Worm (Caenorhabditis elegans) whole organism, L2 larva: ENCODE measurements around the gene srh-142.
A peak's percentile ranks its signal among the peaks of the same experiment; 100 is the strongest.

Experiments used
- F13H6.1 ChIP-seq: sonication (generic microtip); optimal IDR thresholded peaks from 2 replicates; lab custom pipeline; 2016; ENCODE audit warnings: missing genetic modification characterization, missing compliant biosample characterization
- R02D3.7 ChIP-seq: fragments of 150-350 bp; optimal IDR thresholded peaks from 2 replicates; lab custom pipeline; 2014; ENCODE audit warnings: missing biosample characterization, missing genetic modification characterization
- ZK546.5 ChIP-seq: sonication (generic microtip); optimal IDR thresholded peaks from 2 replicates; lab custom pipeline; 2017; ENCODE audit warnings: missing biosample characterization, missing genetic modification characterization
- alr-1 ChIP-seq: fragments of 150-350 bp; optimal IDR thresholded peaks from 2 replicates; lab custom pipeline; 2014; ENCODE audit warnings: missing biosample characterization, missing genetic modification characterization
- blmp-1 ChIP-seq: sonication (generic microtip); optimal IDR thresholded peaks from 2 replicates; lab custom pipeline; 2017; ENCODE audit warnings: missing genetic modification characterization, mild to moderate bottlenecking, missing compliant biosample characterization, antibody characterized with exemption, moderate library complexity; ENCODE audit not compliant: insufficient read depth
- ceh-82 ChIP-seq: fragments of 150-350 bp; optimal IDR thresholded peaks from 2 replicates; lab custom pipeline; 2014; ENCODE audit warnings: missing biosample characterization, missing genetic modification characterization
- crh-2 ChIP-seq: sonication (generic microtip); optimal IDR thresholded peaks from 2 replicates; lab custom pipeline; 2017; ENCODE audit warnings: missing biosample characterization, missing genetic modification characterization
- dmd-4 ChIP-seq: sonication (generic microtip); optimal IDR thresholded peaks from 2 replicates; lab custom pipeline; 2017; ENCODE audit warnings: missing biosample characterization, missing genetic modification characterization
- egl-27 ChIP-seq: sonication (generic microtip); optimal IDR thresholded peaks from 3 replicates; lab custom pipeline; 2017; ENCODE audit warnings: missing biosample characterization, missing genetic modification reagents, missing genetic modification characterization
- elt-1 ChIP-seq: fragments of 150-350 bp; optimal IDR thresholded peaks from 2 replicates; lab custom pipeline; 2014; ENCODE audit warnings: missing biosample characterization, missing genetic modification characterization
- elt-3 ChIP-seq: sonication (generic microtip); optimal IDR thresholded peaks from 2 replicates; lab custom pipeline; 2017; ENCODE audit warnings: missing biosample characterization, missing genetic modification characterization
- fos-1 ChIP-seq: fragments of 150-350 bp; optimal IDR thresholded peaks from 2 replicates; lab custom pipeline; 2014; ENCODE audit warnings: missing biosample characterization, missing genetic modification characterization
- gmeb-1 ChIP-seq: fragments of 150-350 bp; optimal IDR thresholded peaks from 2 replicates; lab custom pipeline; 2014; ENCODE audit warnings: missing biosample characterization, missing genetic modification characterization
- lin-11 ChIP-seq: fragments of 150-350 bp; sonication (generic microtip); optimal IDR thresholded peaks from 2 replicates; lab custom pipeline; 2014; ENCODE audit warnings: missing biosample characterization, missing genetic modification characterization, inconsistent platforms, mixed read lengths
- lin-39 ChIP-seq: fragments of 150-350 bp; optimal IDR thresholded peaks from 2 replicates; lab custom pipeline; 2014; ENCODE audit warnings: missing biosample characterization, missing genetic modification reagents, missing genetic modification characterization
- lsy-2 ChIP-seq, 2 experiments: fragments of 150-350 bp in 1 of 2; sonication (generic microtip) in 1 of 2; optimal IDR thresholded peaks; 2 replicates each; lab custom pipeline; 2014 to 2017; ENCODE audit warnings: missing biosample characterization in 2 of 2, missing genetic modification characterization in 2 of 2
- mab-5 ChIP-seq: fragments of 150-350 bp; optimal IDR thresholded peaks from 2 replicates; lab custom pipeline; 2014; ENCODE audit warnings: missing biosample characterization, missing genetic modification characterization
- mbf-1 ChIP-seq: sonication (generic microtip); optimal IDR thresholded peaks from 2 replicates; lab custom pipeline; 2017; ENCODE audit warnings: missing biosample characterization, missing genetic modification characterization
- nhr-11 ChIP-seq: fragments of 150-350 bp; optimal IDR thresholded peaks from 2 replicates; lab custom pipeline; 2014; ENCODE audit warnings: missing biosample characterization, missing genetic modification characterization
- nhr-12 ChIP-seq: fragments of 150-350 bp; optimal IDR thresholded peaks from 2 replicates; lab custom pipeline; 2014; ENCODE audit warnings: missing biosample characterization, missing genetic modification characterization
- nhr-21 ChIP-seq: fragments of 150-350 bp; optimal IDR thresholded peaks from 2 replicates; lab custom pipeline; 2014; ENCODE audit warnings: missing biosample characterization, missing genetic modification characterization
- nhr-237 ChIP-seq: fragments of 150-350 bp; optimal IDR thresholded peaks from 2 replicates; lab custom pipeline; 2014; ENCODE audit warnings: missing biosample characterization, missing genetic modification characterization
- nhr-6 ChIP-seq: fragments of 150-350 bp; optimal IDR thresholded peaks from 2 replicates; lab custom pipeline; 2014; ENCODE audit warnings: missing biosample characterization, missing genetic modification characterization
- nhr-77 ChIP-seq: fragments of 150-350 bp; optimal IDR thresholded peaks from 2 replicates; lab custom pipeline; 2014; ENCODE audit warnings: missing biosample characterization, missing genetic modification characterization
- peb-1 ChIP-seq: fragments of 150-350 bp; optimal IDR thresholded peaks from 2 replicates; lab custom pipeline; 2014; ENCODE audit warnings: missing biosample characterization, missing genetic modification characterization
- sem-4 ChIP-seq: fragments of 150-350 bp; optimal IDR thresholded peaks from 2 replicates; lab custom pipeline; 2014; ENCODE audit warnings: missing biosample characterization, missing genetic modification reagents, missing genetic modification characterization
- skn-1 ChIP-seq: sonication (generic microtip); optimal IDR thresholded peaks from 2 replicates; lab custom pipeline; 2017; ENCODE audit warnings: missing biosample characterization, missing genetic modification characterization
- sma-3 ChIP-seq: sonication (generic microtip); optimal IDR thresholded peaks from 2 replicates; lab custom pipeline; 2016; ENCODE audit warnings: missing genetic modification reagents, missing genetic modification characterization, missing compliant biosample characterization
- sma-9 ChIP-seq, 2 experiments: fragments of 150-350 bp in 1 of 2; sonication (generic microtip) in 1 of 2; optimal IDR thresholded peaks; 2 replicates each; lab custom pipeline; 2014 to 2016; ENCODE audit warnings: missing genetic modification characterization in 2 of 2, mild to moderate bottlenecking in 1 of 2, missing biosample characterization in 1 of 2, missing compliant biosample characterization in 1 of 2, missing genetic modification reagents in 1 of 2, moderate library complexity in 1 of 2
- snpc-4 ChIP-seq: fragments of 150-350 bp; optimal IDR thresholded peaks from 2 replicates; lab custom pipeline; 2014; ENCODE audit warnings: missing biosample characterization, missing genetic modification characterization
- unc-39 ChIP-seq: fragments of 150-350 bp; optimal IDR thresholded peaks from 2 replicates; lab custom pipeline; 2014; ENCODE audit warnings: missing biosample characterization, missing genetic modification characterization
- unc-55 ChIP-seq: fragments of 150-350 bp; sonication (generic microtip); optimal IDR thresholded peaks from 3 replicates; lab custom pipeline; 2014; ENCODE audit warnings: missing biosample characterization, missing genetic modification reagents, missing genetic modification characterization
- unc-62 ChIP-seq: fragments of 150-350 bp; optimal IDR thresholded peaks from 2 replicates; lab custom pipeline; 2014; ENCODE audit warnings: missing biosample characterization, missing genetic modification reagents, missing genetic modification characterization
- zag-1 ChIP-seq: fragments of 150-350 bp; optimal IDR thresholded peaks from 2 replicates; lab custom pipeline; 2014; ENCODE audit warnings: missing biosample characterization, missing genetic modification characterization
- ztf-1 ChIP-seq: fragments of 200-800 bp; sonication (Bioruptor generic); conservative IDR thresholded peaks from 2 replicates; pipeline ENCODE4 v1.3.6; 2022; ENCODE audit warnings: missing genetic modification characterization, missing compliant biosample characterization
- ztf-11 ChIP-seq: sonication (generic microtip); optimal IDR thresholded peaks from 2 replicates; lab custom pipeline; 2017; ENCODE audit warnings: missing biosample characterization, missing genetic modification characterization

srh-142 gene

DNA sequence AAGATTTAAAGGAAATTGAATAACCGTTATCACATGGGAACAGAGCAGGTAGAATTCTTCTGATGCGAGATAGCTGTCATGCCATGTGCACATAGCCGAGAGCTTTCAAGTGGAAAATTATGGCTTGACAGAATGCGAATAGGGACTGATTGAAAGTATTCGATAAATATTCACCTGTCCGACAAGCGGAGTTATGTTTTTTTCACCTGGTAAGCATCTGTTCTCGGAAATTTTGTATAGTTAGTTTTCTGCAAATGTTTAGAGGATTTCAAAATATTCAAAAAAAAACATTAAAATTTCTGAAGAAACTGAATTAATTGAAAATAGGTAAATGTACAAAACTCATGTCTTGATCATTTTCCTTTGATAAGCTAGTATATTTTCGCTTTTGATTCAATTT is 36.7 kb upstream of the srh-142 start, which contains the start of gene srh-136:
TSS of gene srh-136 (minus strand) at position 93 of the 400 bp plus-strand sequence.
- TF ChIP-seq F13H6.1 (tag; lab: Kevin White, UChicago): no peak
- no peak for TF ChIP-seq lin-39 (tag; lab: Kevin White, UChicago)
- TF ChIP-seq lin-11 (tag; lab: Kevin White, UChicago): no peak
- TF ChIP-seq dmd-4 (tag; lab: Kevin White, UChicago): no peak
- no peak for TF ChIP-seq nhr-21
- TF ChIP-seq ztf-11 (tag; lab: Kevin White, UChicago): no peak
- TF ChIP-seq unc-62: no peak
- TF ChIP-seq unc-55: no peak
- no peak for TF ChIP-seq elt-3 (tag; lab: Kevin White, UChicago)
- TF ChIP-seq zag-1 (tag; lab: Kevin White, UChicago): no peak
- TF ChIP-seq mbf-1 (tag; lab: Kevin White, UChicago): no peak

DNA sequence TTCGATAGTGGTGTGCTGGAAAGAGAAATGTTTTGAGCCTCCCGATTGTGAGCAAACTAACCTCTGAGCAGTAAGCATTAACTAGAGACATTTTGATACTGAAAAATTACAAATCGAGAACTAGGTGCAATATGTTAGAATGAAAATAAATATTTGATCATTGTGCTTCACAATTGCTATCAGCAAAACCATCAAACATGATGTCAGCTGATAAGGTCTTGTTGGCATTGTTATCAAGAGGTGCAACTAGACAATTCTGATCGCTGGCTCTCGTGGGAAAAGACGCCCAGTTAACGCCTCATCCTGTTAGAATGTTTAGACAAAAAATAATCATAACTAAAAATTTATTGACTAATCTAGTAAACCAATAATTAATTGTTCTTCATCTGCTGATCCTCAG is 33.6 kb upstream of the srh-142 start, which contains the start of gene comt-2:
TSS of gene comt-2 (minus strand) at position 131 of the 400 bp plus-strand sequence.
- TF ChIP-seq lin-11 (tag; lab: Kevin White, UChicago): no peak
- no peak for TF ChIP-seq ceh-82
- TF ChIP-seq fos-1 (tag; lab: Kevin White, UChicago): peak; percentile 72
- no peak for TF ChIP-seq ztf-11 (tag; lab: Kevin White, UChicago)
- TF ChIP-seq ztf-1: no peak
- no peak for TF ChIP-seq nhr-77 (tag; lab: Kevin White, UChicago)
- TF ChIP-seq alr-1: no peak
- TF ChIP-seq nhr-237: no peak
- TF ChIP-seq elt-3 (tag; lab: Kevin White, UChicago): no peak
- no peak for TF ChIP-seq F13H6.1 (tag; lab: Kevin White, UChicago)
- TF ChIP-seq mab-5: no peak
- no peak for TF ChIP-seq nhr-11 (tag; lab: Kevin White, UChicago)
- TF ChIP-seq peb-1 (tag; lab: Kevin White, UChicago): no peak
- no peak for TF ChIP-seq crh-2 (tag; lab: Kevin White, UChicago)
- no peak for TF ChIP-seq skn-1 (tag; lab: Kevin White, UChicago)
- no peak for TF ChIP-seq sma-3
- TF ChIP-seq sma-9 (GFP tag; optimal IDR thresholded peaks at IDR 0.05; lab: Kevin White, UChicago): peak; percentile 60
- TF ChIP-seq sma-9 (tag; optimal IDR thresholded peaks at IDR 0.05; lab: Kevin White, UChicago): no peak

DNA sequence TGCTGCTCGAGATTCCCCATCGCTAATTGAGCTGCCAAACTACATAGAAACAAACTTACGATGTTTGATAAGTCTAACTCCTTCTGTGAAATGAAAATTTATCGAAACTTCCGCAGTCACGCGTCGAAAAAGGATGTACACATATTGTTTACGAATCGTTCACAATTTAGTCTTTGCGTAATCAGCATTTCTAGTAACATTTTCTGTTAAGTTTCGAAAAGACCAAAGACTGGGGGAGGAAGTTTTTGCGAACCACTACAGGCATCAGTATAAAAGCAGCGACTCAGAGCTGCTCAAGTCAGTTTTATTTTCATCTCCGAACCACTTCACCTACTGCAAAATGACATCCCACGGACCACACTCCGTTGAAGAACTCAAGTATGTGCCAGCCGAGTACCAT is 27.4 kb upstream of the srh-142 start, which contains the start of gene sqst-4:
TSS of gene sqst-4 (plus strand) at position 301 of the 400 bp plus-strand sequence.
- TF ChIP-seq ZK546.5 (no peak), nhr-77 (tag; lab: Kevin White, UChicago) (no peak), nhr-11 (tag; lab: Kevin White, UChicago) (no peak), nhr-6 (tag; lab: Kevin White, UChicago) (no peak), lsy-2 (tag; optimal IDR thresholded peaks at IDR 0.05; lab: Kevin White, UChicago) (no peak), elt-1 (tag; lab: Kevin White, UChicago) (no peak), egl-27 (tag; lab: Kevin White, UChicago) (no peak), dmd-4 (tag; lab: Kevin White, UChicago) (no peak), lin-39 (tag; lab: Kevin White, UChicago) (no peak), unc-39 (tag; lab: Kevin White, UChicago) (no peak), blmp-1 (tag; lab: Kevin White, UChicago) (no peak), unc-55 (no peak), zag-1 (tag; lab: Kevin White, UChicago) (no peak), snpc-4 (tag; lab: Kevin White, UChicago) (no peak), ztf-11 (tag; lab: Kevin White, UChicago) (no peak), R02D3.7 (tag; lab: Kevin White, UChicago) (no peak), sma-9 (GFP tag; optimal IDR thresholded peaks at IDR 0.05; lab: Kevin White, UChicago) (no peak), sma-9 (tag; optimal IDR thresholded peaks at IDR 0.05; lab: Kevin White, UChicago) (no peak)

DNA sequence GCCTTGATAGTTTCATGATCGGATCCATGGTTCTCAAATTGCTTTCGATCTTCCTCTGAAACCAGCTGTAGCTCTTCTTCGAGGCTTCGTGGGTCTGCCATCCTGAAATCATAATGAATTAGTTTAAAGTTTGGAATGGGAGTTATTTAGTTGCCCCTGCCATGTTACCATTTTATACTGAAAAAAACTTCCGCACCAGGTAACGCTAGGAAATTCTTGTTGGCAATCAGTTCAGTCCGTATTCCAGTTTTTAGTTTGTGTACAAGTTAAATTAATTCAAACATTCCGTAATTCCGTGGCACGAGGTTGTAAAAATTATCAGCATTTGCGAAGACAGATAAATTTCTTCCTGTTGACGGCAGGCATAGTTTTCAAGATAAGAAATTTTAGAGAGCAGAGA is 26.7 kb upstream of the srh-142 start, which contains the start of gene Y32B12A.5:
TSS of gene Y32B12A.5 (minus strand) at position 101 of the 400 bp plus-strand sequence.
- TF ChIP-seq elt-3 (tag; lab: Kevin White, UChicago): no peak
- TF ChIP-seq egl-27 (tag; lab: Kevin White, UChicago): no peak
- no peak for TF ChIP-seq nhr-237
- no peak for TF ChIP-seq unc-62
- no peak for TF ChIP-seq nhr-12 (tag; lab: Kevin White, UChicago)
- no peak for TF ChIP-seq crh-2 (tag; lab: Kevin White, UChicago)
- no peak for TF ChIP-seq sem-4 (tag; lab: Kevin White, UChicago)
- no peak for TF ChIP-seq ztf-1
- no peak for TF ChIP-seq gmeb-1 (tag; lab: Kevin White, UChicago)
- TF ChIP-seq, all 48 proteins: peak for 0
